In genomic region chr2L:20647240-20647908, dm6 we compare ENCODE assay signal across 1 fruit fly cellular context.
A peak's percentile ranks its signal among the peaks of the same experiment; 100 is the strongest.
TF ChIP-seq lines count a peak whose summit lies in the region.

No protein-coding gene starts in this region.

TF ChIP-seq in whole organism, embryonic, 481 proteins besides CTCF, POLR2A, EP300 and RAD21 (continued from another document and continues in another):
- TF ChIP-seq CG30403 (GFP tag; optimal IDR thresholded peaks at IDR 0.05; lab: Kevin White, UChicago) (no peak), peb (GFP tag; IDR thresholded peaks at IDR 0.05; lab: Robert Waterston, UW) (no peak), CG4730 (GFP tag; IDR thresholded peaks at IDR 0.05; lab: Robert Waterston, UW) (no peak), CG4360 (GFP tag; IDR thresholded peaks at IDR 0.05; lab: Robert Waterston, UW) (no peak), trh (GFP tag; optimal IDR thresholded peaks at IDR 0.05; lab: Kevin White, UChicago) (no peak), luna (GFP tag; optimal IDR thresholded peaks at IDR 0.05; lab: Kevin White, UChicago) (no peak), fd3F (GFP tag; optimal IDR thresholded peaks at IDR 0.05; lab: Kevin White, UChicago) (no peak), CG8290 (GFP tag; optimal IDR thresholded peaks at IDR 0.05; lab: Kevin White, UChicago) (no peak), CG8290 (tag; optimal IDR thresholded peaks at IDR 0.05; lab: Kevin White, UChicago) (no peak), CG18599 (GFP tag; optimal IDR thresholded peaks at IDR 0.05; lab: Kevin White, UChicago) (no peak), Aef1 (GFP tag; IDR thresholded peaks at IDR 0.05; lab: Robert Waterston, UW) (no peak), CG1024 (GFP tag; IDR thresholded peaks at IDR 0.05; lab: Robert Waterston, UW) (no peak), chinmo (GFP tag; IDR thresholded peaks at IDR 0.05; lab: Robert Waterston, UW; ENCODE audit: partially characterized antibody) (no peak), CG3065 (GFP tag; optimal IDR thresholded peaks at IDR 0.05; lab: Kevin White, UChicago) (no peak), pros (GFP tag; optimal IDR thresholded peaks at IDR 0.05; lab: Kevin White, UChicago) (no peak), CHES-1-like (GFP tag; optimal IDR thresholded peaks at IDR 0.05; lab: Kevin White, UChicago) (peak; percentile 17), Pdp1 (GFP tag; optimal IDR thresholded peaks at IDR 0.05; lab: Kevin White, UChicago) (peak in 1 of 2 experiments; percentile 90), pnt (GFP tag; optimal IDR thresholded peaks at IDR 0.05; lab: Kevin White, UChicago) (no peak), CG7963 (GFP tag; IDR thresholded peaks at IDR 0.05; lab: Robert Waterston, UW; ENCODE audit: partially characterized antibody) (no peak), CG14860 (GFP tag; IDR thresholded peaks at IDR 0.05; lab: Robert Waterston, UW; ENCODE audit: partially characterized antibody) (no peak), fd96Cb (tag; optimal IDR thresholded peaks at IDR 0.05; lab: Kevin White, UChicago) (no peak), Ets65A (GFP tag; lab: Kevin White, UChicago) (no peak), Rx (GFP tag; IDR thresholded peaks at IDR 0.05; lab: Robert Waterston, UW) (no peak), jing (GFP tag; optimal IDR thresholded peaks at IDR 0.05; lab: Kevin White, UChicago) (no peak), CG1832 (GFP tag; optimal IDR thresholded peaks at IDR 0.05; lab: Kevin White, UChicago) (no peak), grau (tag; optimal IDR thresholded peaks at IDR 0.05; lab: Kevin White, UChicago) (peak; percentile 15), CG10462 (GFP tag; optimal IDR thresholded peaks at IDR 0.05; lab: Kevin White, UChicago) (no peak), CG8944 (GFP tag; optimal IDR thresholded peaks at IDR 0.05; lab: Kevin White, UChicago) (no peak), dysf (GFP tag; IDR thresholded peaks at IDR 0.05; lab: Robert Waterston, UW) (no peak), Tbp (GFP tag; optimal IDR thresholded peaks at IDR 0.05; lab: Kevin White, UChicago) (no peak), usp (GFP tag; optimal IDR thresholded peaks at IDR 0.05; lab: Kevin White, UChicago) (no peak), sna (GFP tag; IDR thresholded peaks at IDR 0.05; lab: Robert Waterston, UW; ENCODE audit: partially characterized antibody) (no peak), en (GFP tag; optimal IDR thresholded peaks at IDR 0.05; lab: Kevin White, UChicago) (no peak), fu2 (GFP tag; optimal IDR thresholded peaks at IDR 0.05; lab: Kevin White, UChicago) (peak; percentile 49), eve (GFP tag; optimal IDR thresholded peaks at IDR 0.05; lab: Kevin White, UChicago) (no peak), CG4328 (GFP tag; optimal IDR thresholded peaks at IDR 0.05; lab: Kevin White, UChicago) (no peak), Hr3 (GFP tag; optimal IDR thresholded peaks at IDR 0.05; lab: Kevin White, UChicago) (no peak), Lpt (GFP tag; optimal IDR thresholded peaks at IDR 0.05; lab: Kevin White, UChicago) (no peak), Dip2 (GFP tag; IDR thresholded peaks at IDR 0.05; lab: Robert Waterston, UW) (no peak), knrl (GFP tag; IDR thresholded peaks at IDR 0.05; lab: Robert Waterston, UW; ENCODE audit: partially characterized antibody) (no peak), H15 (GFP tag; IDR thresholded peaks at IDR 0.05; lab: Robert Waterston, UW) (no peak), CG1647 (GFP tag; optimal IDR thresholded peaks at IDR 0.05; lab: Kevin White, UChicago) (no peak), sc (optimal IDR thresholded peaks at IDR 0.05; lab: Kevin White, UChicago) (no peak), sc (GFP tag; optimal IDR thresholded peaks at IDR 0.05; lab: Kevin White, UChicago) (no peak), Sin3A (optimal IDR thresholded peaks at IDR 0.05; lab: Kevin White, UChicago) (peak; percentile 22), ttk (GFP tag; IDR thresholded peaks at IDR 0.05; lab: Robert Waterston, UW) (no peak), az2 (GFP tag; optimal IDR thresholded peaks at IDR 0.05; lab: Kevin White, UChicago) (no peak), Ada2b (GFP tag; IDR thresholded peaks at IDR 0.05; lab: Robert Waterston, UW) (no peak), Gug (GFP tag; IDR thresholded peaks at IDR 0.05; lab: Robert Waterston, UW) (no peak), ssp (GFP tag; IDR thresholded peaks at IDR 0.05; lab: Robert Waterston, UW) (no peak), scrt (GFP tag; optimal IDR thresholded peaks at IDR 0.05; lab: Kevin White, UChicago) (peak; percentile 48), CG2116 (GFP tag; optimal IDR thresholded peaks at IDR 0.05; lab: Kevin White, UChicago) (peak; percentile 24), phol (tag; optimal IDR thresholded peaks at IDR 0.05; lab: Kevin White, UChicago) (peak; percentile 5), CG18476 (GFP tag; optimal IDR thresholded peaks at IDR 0.05; lab: Kevin White, UChicago) (no peak), CG11247 (GFP tag; IDR thresholded peaks at IDR 0.05; lab: Robert Waterston, UW) (no peak), grn (GFP tag; optimal IDR thresholded peaks at IDR 0.05; lab: Kevin White, UChicago) (no peak), oc (tag; optimal IDR thresholded peaks at IDR 0.05; lab: Kevin White, UChicago) (no peak), lmd (GFP tag; IDR thresholded peaks at IDR 0.05; lab: Robert Waterston, UW) (no peak), kah (GFP tag; optimal IDR thresholded peaks at IDR 0.05; lab: Kevin White, UChicago) (peak; percentile 8), nerfin-1 (tag; optimal IDR thresholded peaks at IDR 0.05; lab: Kevin White, UChicago) (no peak), CG16863 (GFP tag; optimal IDR thresholded peaks at IDR 0.05; lab: Kevin White, UChicago) (no peak), eyg (GFP tag; optimal IDR thresholded peaks at IDR 0.05; lab: Kevin White, UChicago) (no peak), tna (GFP tag; IDR thresholded peaks at IDR 0.05; lab: Robert Waterston, UW; ENCODE audit: partially characterized antibody) (no peak), Dll (GFP tag; IDR thresholded peaks at IDR 0.05; lab: Robert Waterston, UW; ENCODE audit: partially characterized antibody) (no peak), ken (GFP tag; IDR thresholded peaks at IDR 0.05; lab: Robert Waterston, UW) (no peak), Myb (GFP tag; optimal IDR thresholded peaks at IDR 0.05; lab: Kevin White, UChicago) (peak; percentile 11), chif (GFP tag; optimal IDR thresholded peaks at IDR 0.05; lab: Kevin White, UChicago) (no peak), tap (tag; optimal IDR thresholded peaks at IDR 0.05; lab: Kevin White, UChicago) (no peak), MTF-1 (GFP tag; optimal IDR thresholded peaks at IDR 0.05; lab: Kevin White, UChicago; ENCODE audit: borderline replicate concordance) (no peak), CG8089 (GFP tag; optimal IDR thresholded peaks at IDR 0.05; lab: Kevin White, UChicago) (no peak), al (GFP tag; IDR thresholded peaks at IDR 0.05; lab: Robert Waterston, UW) (no peak), bbx (GFP tag; IDR thresholded peaks at IDR 0.05; lab: Robert Waterston, UW; ENCODE audit: partially characterized antibody) (no peak), Ravus (GFP tag; IDR thresholded peaks at IDR 0.05; lab: Robert Waterston, UW) (no peak), ems (GFP tag; optimal IDR thresholded peaks at IDR 0.05; lab: Kevin White, UChicago) (no peak), Hr51 (GFP tag; optimal IDR thresholded peaks at IDR 0.05; lab: Kevin White, UChicago) (no peak), CG33557 (GFP tag; optimal IDR thresholded peaks at IDR 0.05; lab: Kevin White, UChicago) (no peak), CG12155 (GFP tag; optimal IDR thresholded peaks at IDR 0.05; lab: Kevin White, UChicago) (peak; percentile 14), CG2712 (tag; optimal IDR thresholded peaks at IDR 0.05; lab: Kevin White, UChicago) (peak; percentile 23), unpg (GFP tag; optimal IDR thresholded peaks at IDR 0.05; lab: Kevin White, UChicago) (no peak), Dbx (GFP tag; IDR thresholded peaks at IDR 0.05; lab: Robert Waterston, UW) (no peak), NFAT (GFP tag; IDR thresholded peaks at IDR 0.05; lab: Robert Waterston, UW) (no peak), CG9797 (GFP tag; optimal IDR thresholded peaks at IDR 0.05; lab: Kevin White, UChicago) (peak; percentile 89), BEAF-32 (GFP tag; optimal IDR thresholded peaks at IDR 0.05; lab: Kevin White, UChicago) (peak; percentile 36), CG16779 (GFP tag; IDR thresholded peaks at IDR 0.05; lab: Robert Waterston, UW) (no peak), CG17568 (GFP tag; optimal IDR thresholded peaks at IDR 0.05; lab: Kevin White, UChicago) (no peak), CG3995 (GFP tag; optimal IDR thresholded peaks at IDR 0.05; lab: Kevin White, UChicago) (peak; percentile 99), Chrac-16 (GFP tag; optimal IDR thresholded peaks at IDR 0.05; lab: Kevin White, UChicago) (no peak), CG17829 (tag; optimal IDR thresholded peaks at IDR 0.05; lab: Kevin White, UChicago) (peak; percentile 23), CG18619 (GFP tag; optimal IDR thresholded peaks at IDR 0.05; lab: Kevin White, UChicago) (no peak), crc (GFP tag; optimal IDR thresholded peaks at IDR 0.05; lab: Kevin White, UChicago) (no peak), Ets97D (GFP tag; optimal IDR thresholded peaks at IDR 0.05; lab: Kevin White, UChicago) (peak; percentile 55), ftz-f1 (GFP tag; optimal IDR thresholded peaks at IDR 0.05; lab: Kevin White, UChicago) (peak; percentile 0), CG7556 (GFP tag; optimal IDR thresholded peaks at IDR 0.05; lab: Kevin White, UChicago) (no peak), vfl (GFP tag; optimal IDR thresholded peaks at IDR 0.05; lab: Kevin White, UChicago) (no peak), HHEX (GFP tag; optimal IDR thresholded peaks at IDR 0.05; lab: Kevin White, UChicago) (no peak), Eip74EF (GFP tag; optimal IDR thresholded peaks at IDR 0.05; lab: Kevin White, UChicago) (no peak), bigmax (GFP tag; optimal IDR thresholded peaks at IDR 0.05; lab: Kevin White, UChicago) (peak; percentile 0), schlank (tag; optimal IDR thresholded peaks at IDR 0.05; lab: Kevin White, UChicago) (no peak), Atf-2 (GFP tag; optimal IDR thresholded peaks at IDR 0.05; lab: Kevin White, UChicago) (no peak), CG10543 (GFP tag; optimal IDR thresholded peaks at IDR 0.05; lab: Kevin White, UChicago) (no peak), zf30C (GFP tag; optimal IDR thresholded peaks at IDR 0.05; lab: Kevin White, UChicago) (peak; percentile 44), CG7372 (GFP tag; IDR thresholded peaks at IDR 0.05; lab: Robert Waterston, UW) (no peak), CG17186 (GFP tag; optimal IDR thresholded peaks at IDR 0.05; lab: Kevin White, UChicago) (no peak), CG14050 (GFP tag; IDR thresholded peaks at IDR 0.05; lab: Robert Waterston, UW) (no peak), gfzf (GFP tag; optimal IDR thresholded peaks at IDR 0.05; lab: Kevin White, UChicago) (peak; percentile 91), cad (GFP tag; optimal IDR thresholded peaks at IDR 0.05; lab: Kevin White, UChicago) (no peak), CG4617 (GFP tag; optimal IDR thresholded peaks at IDR 0.05; lab: Kevin White, UChicago; ENCODE audit: borderline replicate concordance) (peak; percentile 16), CG12769 (tag; optimal IDR thresholded peaks at IDR 0.05; lab: Kevin White, UChicago) (no peak), CG8765 (GFP tag; IDR thresholded peaks at IDR 0.05; lab: Robert Waterston, UW) (no peak), CG13123 (GFP tag; optimal IDR thresholded peaks at IDR 0.05; lab: Kevin White, UChicago) (no peak), lbe (GFP tag; optimal IDR thresholded peaks at IDR 0.05; lab: Kevin White, UChicago) (no peak), hb (GFP tag; IDR thresholded peaks at IDR 0.05; lab: Robert Waterston, UW; ENCODE audit: partially characterized antibody) (no peak), CG14667 (GFP tag; IDR thresholded peaks at IDR 0.05; lab: Robert Waterston, UW) (no peak), CG8388 (GFP tag; optimal IDR thresholded peaks at IDR 0.05; lab: Kevin White, UChicago) (no peak), CG3281 (GFP tag; optimal IDR thresholded peaks at IDR 0.05; lab: Kevin White, UChicago) (no peak), Asciz (GFP tag; optimal IDR thresholded peaks at IDR 0.05; lab: Kevin White, UChicago) (no peak), CG12744 (GFP tag; optimal IDR thresholded peaks at IDR 0.05; lab: Kevin White, UChicago) (no peak), CG10366 (GFP tag; IDR thresholded peaks at IDR 0.05; lab: Robert Waterston, UW) (no peak), CG11504 (tag; optimal IDR thresholded peaks at IDR 0.05; lab: Kevin White, UChicago) (no peak), CG7987 (GFP tag; optimal IDR thresholded peaks at IDR 0.05; lab: Kevin White, UChicago) (no peak), HLH3B (GFP tag; IDR thresholded peaks at IDR 0.05; lab: Robert Waterston, UW) (no peak), CG7839 (tag; optimal IDR thresholded peaks at IDR 0.05; lab: Kevin White, UChicago) (no peak), lola (GFP tag; optimal IDR thresholded peaks at IDR 0.05; lab: Kevin White, UChicago) (no peak), CG11093 (GFP tag; IDR thresholded peaks at IDR 0.05; lab: Robert Waterston, UW) (no peak), sob (GFP tag; IDR thresholded peaks at IDR 0.05; lab: Robert Waterston, UW) (no peak), toy (GFP tag; IDR thresholded peaks at IDR 0.05; lab: Robert Waterston, UW) (no peak), hth (optimal IDR thresholded peaks at IDR 0.05; lab: Kevin White, UChicago) (no peak), CG5180 (GFP tag; optimal IDR thresholded peaks at IDR 0.05; lab: Kevin White, UChicago) (no peak), crol (GFP tag; IDR thresholded peaks at IDR 0.05; lab: Robert Waterston, UW) (no peak), prd (optimal IDR thresholded peaks at IDR 0.05; lab: Kevin White, UChicago) (no peak), prd (GFP tag; IDR thresholded peaks at IDR 0.05; lab: Robert Waterston, UW) (no peak), shn (GFP tag; optimal IDR thresholded peaks at IDR 0.05; lab: Kevin White, UChicago) (no peak), z (GFP tag; IDR thresholded peaks at IDR 0.05; lab: Robert Waterston, UW) (no peak), CG6689 (GFP tag; IDR thresholded peaks at IDR 0.05; lab: Robert Waterston, UW) (no peak), NC2β (GFP tag; optimal IDR thresholded peaks at IDR 0.05; lab: Kevin White, UChicago) (no peak), CG6654 (GFP tag; optimal IDR thresholded peaks at IDR 0.05; lab: Kevin White, UChicago) (no peak), CG13296 (GFP tag; optimal IDR thresholded peaks at IDR 0.05; lab: Kevin White, UChicago) (no peak), slp2 (GFP tag; optimal IDR thresholded peaks at IDR 0.05; lab: Kevin White, UChicago) (no peak), zfh1 (GFP tag; IDR thresholded peaks at IDR 0.05; lab: Robert Waterston, UW) (no peak), Side (GFP tag; optimal IDR thresholded peaks at IDR 0.05; lab: Kevin White, UChicago) (no peak), lilli (GFP tag; optimal IDR thresholded peaks at IDR 0.05; lab: Kevin White, UChicago) (peak; percentile 24)
